Fruit fly (Drosophila melanogaster) whole organism, prepupa: ENCODE data around the gene Hel25E.

Experiments
- Blimp-1 ChIP-seq: fragments of 200-800 bp; sonication (Bioruptor generic); optimal IDR thresholded peaks from 3 replicates; lab custom pipeline; 2017; ENCODE audit warnings: missing biosample characterization, missing genetic modification characterization, mild to moderate bottlenecking, moderate library complexity, missing genetic modification reagents
- CG10631 ChIP-seq: fragments of 200-800 bp; sonication (Bioruptor generic); optimal IDR thresholded peaks from 2 replicates; lab custom pipeline; 2016; ENCODE audit warnings: missing biosample characterization, missing genetic modification characterization
- CG10669 ChIP-seq: fragments of 200-800 bp; sonication (Bioruptor generic); optimal IDR thresholded peaks from 3 replicates; lab custom pipeline; 2018; ENCODE audit warnings: missing biosample characterization, mild to moderate bottlenecking, missing genetic modification characterization, moderate library complexity
- CG11294 ChIP-seq: fragments of 200-800 bp; sonication (Bioruptor generic); IDR thresholded peaks from 2 replicates; pipeline ENCODE4 v1.3.6; 2022; ENCODE audit warnings: missing biosample characterization, missing genetic modification characterization
- CG11762 ChIP-seq: fragments of 200-800 bp; sonication (Bioruptor generic); optimal IDR thresholded peaks from 3 replicates; lab custom pipeline; 2016; ENCODE audit warnings: missing biosample characterization, missing genetic modification characterization; ENCODE audit not compliant: insufficient read depth
- CG11902 ChIP-seq: fragments of 200-800 bp; sonication (Bioruptor generic); optimal IDR thresholded peaks from 3 replicates; lab custom pipeline; 2016; ENCODE audit warnings: missing biosample characterization, missing genetic modification characterization
- CG15336 ChIP-seq: fragments of 200-800 bp; sonication (Bioruptor generic); IDR thresholded peaks from 2 replicates; pipeline ENCODE4 v1.3.6; 2022; ENCODE audit warnings: missing biosample characterization, missing genetic modification characterization
- CG1621 ChIP-seq: fragments of 200-800 bp; sonication (Bioruptor generic); optimal IDR thresholded peaks from 3 replicates; lab custom pipeline; 2018; ENCODE audit warnings: missing biosample characterization, mild to moderate bottlenecking, missing genetic modification characterization
- CG16779 ChIP-seq: fragments of 200-800 bp; sonication (Bioruptor generic); optimal IDR thresholded peaks from 3 replicates; lab custom pipeline; 2017; ENCODE audit warnings: missing biosample characterization, mild to moderate bottlenecking, missing genetic modification characterization
- CG3032 ChIP-seq: fragments of 200-800 bp; optimal IDR thresholded peaks from 2 replicates; lab custom pipeline; 2019; ENCODE audit warnings: missing biosample characterization, mild to moderate bottlenecking, missing genetic modification characterization, moderate library complexity
- CG31627 ChIP-seq: fragments of 200-800 bp; sonication (Bioruptor generic); optimal IDR thresholded peaks from 3 replicates; lab custom pipeline; 2016; ENCODE audit warnings: missing biosample characterization, missing genetic modification characterization
- CG32006 ChIP-seq: fragments of 200-800 bp; sonication (Bioruptor generic); optimal IDR thresholded peaks from 3 replicates; lab custom pipeline; 2017; ENCODE audit warnings: missing biosample characterization, mild to moderate bottlenecking, missing genetic modification characterization
- CG34406 ChIP-seq: fragments of 200-800 bp; sonication (Bioruptor generic); optimal IDR thresholded peaks from 3 replicates; lab custom pipeline; 2016; ENCODE audit warnings: missing biosample characterization, missing genetic modification characterization
- CG3919 ChIP-seq: fragments of 200-800 bp; sonication (Bioruptor generic); optimal IDR thresholded peaks from 3 replicates; lab custom pipeline; 2016; ENCODE audit warnings: missing biosample characterization, missing genetic modification characterization
- CG4318 ChIP-seq: fragments of 200-800 bp; sonication (Bioruptor generic); optimal IDR thresholded peaks from 3 replicates; lab custom pipeline; 2017; ENCODE audit warnings: missing biosample characterization, mild to moderate bottlenecking, missing genetic modification characterization
- CG6163 ChIP-seq: fragments of 200-800 bp; sonication (Bioruptor generic); IDR thresholded peaks from 3 replicates; pipeline ENCODE4 v1.3.6; 2022; ENCODE audit warnings: missing biosample characterization, missing genetic modification characterization
- CG6276 ChIP-seq: fragments of 200-800 bp; sonication (Bioruptor generic); optimal IDR thresholded peaks from 2 replicates; lab custom pipeline; 2017; ENCODE audit warnings: missing biosample characterization, mild to moderate bottlenecking, missing genetic modification characterization
- CG6792 ChIP-seq: fragments of 200-800 bp; sonication (Bioruptor generic); optimal IDR thresholded peaks from 3 replicates; lab custom pipeline; 2016; ENCODE audit warnings: missing biosample characterization, missing genetic modification characterization
- CG6808 ChIP-seq: fragments of 200-800 bp; sonication (Bioruptor generic); optimal IDR thresholded peaks from 3 replicates; lab custom pipeline; 2017; ENCODE audit warnings: missing biosample characterization, missing genetic modification characterization, mild to moderate bottlenecking, moderate library complexity, missing genetic modification reagents
- CG6854 ChIP-seq: fragments of 200-800 bp; sonication (Bioruptor generic); optimal IDR thresholded peaks from 2 replicates; lab custom pipeline; 2017; ENCODE audit warnings: missing biosample characterization, mild to moderate bottlenecking, missing genetic modification characterization
- CG7368 ChIP-seq: fragments of 200-800 bp; sonication (Bioruptor generic); optimal IDR thresholded peaks from 3 replicates; lab custom pipeline; 2016; ENCODE audit warnings: missing biosample characterization, missing genetic modification characterization
- CG8119 ChIP-seq: fragments of 200-800 bp; sonication (Bioruptor generic); IDR thresholded peaks from 3 replicates; pipeline ENCODE4 v1.3.6; 2022; ENCODE audit warnings: missing biosample characterization, missing genetic modification characterization
- CG8319 ChIP-seq: fragments of 200-800 bp; sonication (Bioruptor generic); optimal IDR thresholded peaks from 3 replicates; lab custom pipeline; 2016; ENCODE audit warnings: missing biosample characterization, missing genetic modification characterization
- CG9139 ChIP-seq: fragments of 200-800 bp; sonication (Bioruptor generic); optimal IDR thresholded peaks from 3 replicates; lab custom pipeline; 2017; ENCODE audit warnings: missing biosample characterization, mild to moderate bottlenecking, missing genetic modification characterization
- Eip75B ChIP-seq: fragments of 200-800 bp; sonication (Bioruptor generic); optimal IDR thresholded peaks from 3 replicates; lab custom pipeline; 2016; ENCODE audit warnings: missing biosample characterization, missing genetic modification characterization
- Eip93F ChIP-seq: fragments of 200-800 bp; sonication (Bioruptor generic); optimal IDR thresholded peaks from 2 replicates; lab custom pipeline; 2016; ENCODE audit warnings: missing biosample characterization, mild to moderate bottlenecking, missing genetic modification characterization
- Ets96B ChIP-seq: fragments of 200-800 bp; optimal IDR thresholded peaks from 2 replicates; lab custom pipeline; 2019; ENCODE audit warnings: missing biosample characterization, mild to moderate bottlenecking, missing genetic modification characterization, moderate library complexity
- Gug ChIP-seq: fragments of 200-800 bp; sonication (Bioruptor generic); IDR thresholded peaks from 2 replicates; pipeline ENCODE4 v1.3.6; 2022; ENCODE audit warnings: missing biosample characterization, missing genetic modification characterization
- Hr4 ChIP-seq: fragments of 200-800 bp; sonication (Bioruptor generic); optimal IDR thresholded peaks from 3 replicates; lab custom pipeline; 2016; ENCODE audit warnings: missing biosample characterization, missing genetic modification characterization
- Lpt ChIP-seq: fragments of 200-800 bp; sonication (Bioruptor generic); optimal IDR thresholded peaks from 3 replicates; lab custom pipeline; 2016; ENCODE audit warnings: missing biosample characterization, missing genetic modification characterization
- Met ChIP-seq: fragments of 200-800 bp; sonication (Bioruptor generic); optimal IDR thresholded peaks from 3 replicates; lab custom pipeline; 2016; ENCODE audit warnings: missing biosample characterization, missing genetic modification characterization
- OdsH ChIP-seq: fragments of 200-800 bp; sonication (Bioruptor generic); optimal IDR thresholded peaks from 3 replicates; lab custom pipeline; 2016; ENCODE audit warnings: missing biosample characterization, missing genetic modification characterization
- Smox ChIP-seq: fragments of 200-800 bp; sonication (Bioruptor generic); optimal IDR thresholded peaks from 3 replicates; lab custom pipeline; 2016; ENCODE audit warnings: missing biosample characterization, missing genetic modification characterization
- Sox102F ChIP-seq: fragments of 200-800 bp; sonication (Bioruptor generic); optimal IDR thresholded peaks from 2 replicates; lab custom pipeline; 2016; ENCODE audit warnings: missing biosample characterization, mild to moderate bottlenecking, missing genetic modification characterization
- Sox14 ChIP-seq: fragments of 200-800 bp; sonication (Bioruptor generic); optimal IDR thresholded peaks from 3 replicates; lab custom pipeline; 2016; ENCODE audit warnings: missing biosample characterization, missing genetic modification characterization
- Sox15 ChIP-seq: fragments of 200-800 bp; sonication (Bioruptor generic); optimal IDR thresholded peaks from 3 replicates; lab custom pipeline; 2016; ENCODE audit warnings: missing biosample characterization, missing genetic modification characterization
- achi ChIP-seq: fragments of 200-800 bp; sonication (Bioruptor generic); optimal IDR thresholded peaks from 3 replicates; lab custom pipeline; 2016; ENCODE audit warnings: missing biosample characterization, missing genetic modification characterization
- cyc ChIP-seq: fragments of 200-800 bp; sonication (Bioruptor generic); optimal IDR thresholded peaks from 3 replicates; lab custom pipeline; 2016; ENCODE audit warnings: missing biosample characterization, missing genetic modification characterization
- dac ChIP-seq: fragments of 200-800 bp; sonication (Bioruptor generic); optimal IDR thresholded peaks from 2 replicates; lab custom pipeline; 2017; ENCODE audit warnings: missing biosample characterization, mild to moderate bottlenecking, missing genetic modification characterization
- eg ChIP-seq: fragments of 200-800 bp; sonication (Bioruptor generic); IDR thresholded peaks from 3 replicates; pipeline ENCODE4 v1.3.6; 2022; ENCODE audit warnings: missing biosample characterization, missing genetic modification characterization
- esn ChIP-seq: fragments of 200-800 bp; sonication (Bioruptor generic); optimal IDR thresholded peaks from 2 replicates; lab custom pipeline; 2016; ENCODE audit warnings: missing biosample characterization, mild to moderate bottlenecking, missing genetic modification characterization, moderate library complexity
- fkh ChIP-seq: fragments of 200-800 bp; sonication (Bioruptor generic); optimal IDR thresholded peaks from 3 replicates; lab custom pipeline; 2017; ENCODE audit warnings: missing biosample characterization, mild to moderate bottlenecking, missing genetic modification characterization, moderate library complexity
- lz ChIP-seq: fragments of 200-800 bp; sonication (Bioruptor generic); optimal IDR thresholded peaks from 3 replicates; lab custom pipeline; 2016; ENCODE audit warnings: missing biosample characterization, missing genetic modification characterization
- pdm3 ChIP-seq: fragments of 200-800 bp; sonication (Bioruptor generic); optimal IDR thresholded peaks from 3 replicates; lab custom pipeline; 2016; ENCODE audit warnings: missing biosample characterization, missing genetic modification characterization
- spab ChIP-seq: fragments of 200-800 bp; sonication (Bioruptor generic); optimal IDR thresholded peaks from 2 replicates; lab custom pipeline; 2017; ENCODE audit warnings: missing biosample characterization, mild to moderate bottlenecking, missing genetic modification characterization, missing genetic modification reagents
- ss ChIP-seq, 2 experiments: fragments of 200-800 bp; sonication (Bioruptor generic); optimal IDR thresholded peaks; 2 replicates in 1 of 2; 3 replicates in 1 of 2; lab custom pipeline; 2017 to 2018; ENCODE audit warnings: mild to moderate bottlenecking in 2 of 2, missing biosample characterization in 2 of 2, missing genetic modification characterization in 2 of 2, moderate library complexity in 1 of 2
- topi ChIP-seq: fragments of 200-800 bp; sonication (Bioruptor generic); optimal IDR thresholded peaks from 3 replicates; lab custom pipeline; 2016; ENCODE audit warnings: missing biosample characterization, missing genetic modification characterization
- vri ChIP-seq: fragments of 200-800 bp; sonication (Bioruptor generic); optimal IDR thresholded peaks from 3 replicates; lab custom pipeline; 2016; ENCODE audit warnings: missing biosample characterization, mild to moderate bottlenecking, missing genetic modification characterization

The Hel25E gene

DNA sequence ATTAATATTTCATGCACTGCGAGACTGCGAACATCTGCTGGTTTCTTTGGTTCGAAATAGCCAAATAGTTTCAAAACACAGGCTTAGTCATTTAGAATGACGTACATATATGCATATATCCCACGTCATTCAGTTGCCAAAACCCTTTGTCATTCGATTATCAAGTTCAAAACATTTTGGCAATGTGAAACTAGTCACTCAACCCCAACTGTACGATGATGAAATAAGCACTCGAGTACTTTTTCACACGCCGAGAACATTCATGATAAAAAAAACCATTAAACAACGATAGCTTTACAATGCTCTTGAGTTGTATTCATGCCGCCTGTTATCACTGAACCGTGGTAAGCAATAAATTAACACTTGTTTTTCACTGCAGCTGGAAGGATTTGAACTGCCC is 21.4 kb downstream of the Hel25E start:
- TF ChIP-seq CG11762 (GFP tag; lab: Kevin White, UChicago): no peak
- no peak for TF ChIP-seq CG6276 (GFP tag; lab: Kevin White, UChicago)
- TF ChIP-seq CG8319: no peak
- TF ChIP-seq CG6854: no peak
- peak; percentile 1 for TF ChIP-seq CG7368 (GFP tag; lab: Kevin White, UChicago)
- no peak for TF ChIP-seq Lpt (GFP tag; lab: Kevin White, UChicago)
- TF ChIP-seq CG34406 (GFP tag; lab: Kevin White, UChicago): peak; percentile 27
- TF ChIP-seq CG4318 (GFP tag; lab: Kevin White, UChicago): no peak
- TF ChIP-seq CG10669: no peak
- peak; percentile 26 for TF ChIP-seq esn (GFP tag; lab: Kevin White, UChicago)
- 0 out of 3 replicates have a peak, but pooled peaks have one; percentile 26 for TF ChIP-seq eg
- no peak for TF ChIP-seq Sox14 (GFP tag; lab: Kevin White, UChicago)
- TF ChIP-seq fkh: no peak
- TF ChIP-seq CG3032 (tag; lab: Kevin White, UChicago): no peak
- TF ChIP-seq CG31627 (GFP tag; lab: Kevin White, UChicago): peak; percentile 5
- TF ChIP-seq vri (GFP tag; lab: Kevin White, UChicago): peak; percentile 81
- no peak for TF ChIP-seq pdm3 (GFP tag; lab: Kevin White, UChicago)
- TF ChIP-seq Gug: no peak
- TF ChIP-seq Blimp-1 (GFP tag; lab: Kevin White, UChicago): no peak
- TF ChIP-seq topi (GFP tag; lab: Kevin White, UChicago): no peak
- peak; percentile 20; the same call in 1 of the 3 replicates for TF ChIP-seq CG8119 (GFP tag; lab: Robert Waterston, UW)
- no peak for TF ChIP-seq dac

DNA sequence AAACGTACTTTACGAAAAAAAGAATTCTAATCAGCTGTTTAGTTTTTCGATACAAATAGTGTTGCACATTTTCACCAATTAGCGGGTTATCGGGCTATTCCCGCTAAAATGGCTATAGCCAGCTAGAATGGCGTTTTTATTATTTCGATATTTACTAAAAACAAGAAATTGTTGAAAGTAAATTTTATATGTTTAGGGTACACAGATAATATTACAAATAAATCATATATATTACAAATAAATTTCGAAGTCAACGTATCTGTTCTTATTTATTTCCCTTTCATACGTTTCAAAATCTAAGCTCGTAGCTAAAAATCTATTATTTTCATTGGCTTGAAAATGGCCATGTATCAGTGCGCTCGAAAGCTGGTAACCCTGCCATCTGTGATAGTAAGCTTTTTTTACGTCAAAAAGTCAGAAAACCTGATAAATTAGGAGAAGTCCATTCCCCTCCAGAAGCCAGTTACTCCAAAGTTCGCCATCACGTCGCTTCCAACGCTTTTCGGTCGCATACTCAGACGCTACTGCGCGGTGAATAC is 22.2 kb downstream of the Hel25E start, which contains the start of the genes CG7382 and cl:
Gene CG7382 (minus strand): TSS at position 51 of the 539 bp plus-strand sequence.
Gene cl (plus strand): TSS at position 290 of the 539 bp plus-strand sequence.
- TF ChIP-seq CG11294 (no peak), ss (GFP tag; optimal IDR thresholded peaks at IDR 0.05; lab: Kevin White, UChicago) (peak in 1 of 2 experiments; percentile 30), achi (GFP tag; lab: Kevin White, UChicago) (peak; percentile 48), Lpt (GFP tag; lab: Kevin White, UChicago) (no peak), CG11762 (GFP tag; lab: Kevin White, UChicago) (no peak), vri (GFP tag; lab: Kevin White, UChicago) (no peak), CG1621 (tag; lab: Kevin White, UChicago) (peak; percentile 19), CG10669 (no peak), CG11902 (GFP tag; lab: Kevin White, UChicago) (peak; percentile 9), CG3032 (tag; lab: Kevin White, UChicago) (peak; percentile 64), Sox14 (GFP tag; lab: Kevin White, UChicago) (peak; percentile 33), CG34406 (GFP tag; lab: Kevin White, UChicago) (peak; percentile 1), spab (no peak), Smox (GFP tag; lab: Kevin White, UChicago) (no peak), CG10631 (GFP tag; lab: Kevin White, UChicago) (peak; percentile 38), dac (no peak), Sox102F (no peak), Sox15 (GFP tag; lab: Kevin White, UChicago) (peak; percentile 20), Hr4 (no peak), lz (GFP tag; lab: Kevin White, UChicago) (peak; percentile 48), Eip93F (GFP tag; lab: Kevin White, UChicago) (no peak), CG4318 (GFP tag; lab: Kevin White, UChicago) (no peak), CG9139 (GFP tag; lab: Kevin White, UChicago) (no peak), Ets96B (tag; lab: Kevin White, UChicago) (peak; percentile 27), esn (GFP tag; lab: Kevin White, UChicago) (peak; percentile 7), CG32006 (peak; percentile 44), CG3919 (GFP tag; lab: Kevin White, UChicago) (no peak), CG7368 (GFP tag; lab: Kevin White, UChicago) (no peak), CG6276 (GFP tag; lab: Kevin White, UChicago) (no peak), CG6163 (GFP tag; lab: Robert Waterston, UW) (no peak), OdsH (GFP tag; lab: Kevin White, UChicago) (peak; percentile 31), CG6808 (GFP tag; lab: Kevin White, UChicago) (peak; percentile 22), CG6792 (peak; percentile 9), Met (GFP tag; lab: Kevin White, UChicago) (no peak), Eip75B (GFP tag; lab: Kevin White, UChicago) (peak; percentile 25), CG6854 (no peak), CG16779 (tag; lab: Kevin White, UChicago) (no peak), CG15336 (GFP tag; lab: Robert Waterston, UW) (no peak), cyc (GFP tag; lab: Kevin White, UChicago) (peak; percentile 35)
